Worm (Caenorhabditis elegans) whole organism, L4 larva: Measurements from ENCODE around the gene F19G12.3.
"Not testable (repeated sequence)": the region's sequence is repeated elsewhere in the genome, so short reads cannot be mapped to it uniquely, and the experiment has no call there.

Source experiments
- F26F4.8 ChIP-seq: fragments of 200-800 bp; sonication (Bioruptor generic); conservative IDR thresholded peaks from 2 replicates; pipeline ENCODE4 v1.3.6; 2022; ENCODE audit warnings: missing genetic modification characterization, missing compliant biosample characterization
- F44E2.7 ChIP-seq: fragments of 200-800 bp; sonication (Bioruptor generic); IDR thresholded peaks from 2 replicates; pipeline ENCODE4 v2.1.2; 2022; ENCODE audit warnings: missing genetic modification characterization, missing compliant biosample characterization
- F49E8.2 ChIP-seq: sonication (generic microtip); optimal IDR thresholded peaks from 2 replicates; lab custom pipeline; 2016; ENCODE audit warnings: missing compliant biosample characterization, mild to moderate bottlenecking, missing genetic modification characterization, borderline replicate concordance
- Y5F2A.4 ChIP-seq: fragments of 200-800 bp; sonication (Bioruptor generic); optimal IDR thresholded peaks from 2 replicates; lab custom pipeline; 2018; ENCODE audit warnings: mild to moderate bottlenecking, missing genetic modification characterization, missing compliant biosample characterization
- Y75B8A.6 ChIP-seq: fragments of 200-800 bp; sonication (Bioruptor generic); IDR thresholded peaks from 2 replicates; pipeline ENCODE4 v1.3.6; 2022; ENCODE audit warnings: missing genetic modification reagents, missing genetic modification characterization, missing compliant biosample characterization
- ZK337.2 ChIP-seq: fragments of 200-800 bp; sonication (Bioruptor generic); IDR thresholded peaks from 2 replicates; pipeline ENCODE4 v1.3.6; 2022; ENCODE audit warnings: missing genetic modification reagents, missing genetic modification characterization, missing compliant biosample characterization
- aha-1 ChIP-seq: fragments of 150-350 bp; peaks from one replicate; lab custom pipeline; 2014; ENCODE audit warnings: missing biosample characterization, missing genetic modification characterization
- aly-2 ChIP-seq: sonication (generic microtip); optimal IDR thresholded peaks from 2 replicates; lab custom pipeline; 2018; ENCODE audit warnings: missing biosample characterization, missing genetic modification characterization
- arid-1 ChIP-seq: fragments of 200-800 bp; sonication (Bioruptor generic); conservative IDR thresholded peaks from 2 replicates; pipeline ENCODE4 v1.3.6; 2022; ENCODE audit warnings: missing genetic modification reagents, missing genetic modification characterization, missing compliant biosample characterization
- ceh-32 ChIP-seq: sonication (generic microtip); optimal IDR thresholded peaks from 2 replicates; lab custom pipeline; 2016; ENCODE audit warnings: mild to moderate bottlenecking, missing genetic modification characterization, missing compliant biosample characterization; ENCODE audit not compliant: poor library complexity
- ceh-62 ChIP-seq: sonication (generic microtip); optimal IDR thresholded peaks from 2 replicates; lab custom pipeline; 2017; ENCODE audit warnings: missing biosample characterization, missing genetic modification characterization
- daf-8 ChIP-seq: fragments of 200-800 bp; sonication (Bioruptor generic); IDR thresholded peaks from 2 replicates; pipeline ENCODE4 v1.3.6; 2022; ENCODE audit warnings: missing genetic modification characterization, missing compliant biosample characterization
- dmd-6 ChIP-seq: fragments of 200-800 bp; sonication (Bioruptor generic); IDR thresholded peaks from 2 replicates; pipeline ENCODE4 v1.3.6; 2022; ENCODE audit warnings: missing genetic modification reagents, missing genetic modification characterization, missing compliant biosample characterization
- dmd-8 ChIP-seq: fragments of 200-800 bp; sonication (Bioruptor generic); IDR thresholded peaks from 2 replicates; pipeline ENCODE4 v1.3.6; 2022; ENCODE audit warnings: missing genetic modification characterization, missing compliant biosample characterization
- dpl-1 ChIP-seq: fragments of 150-350 bp; optimal IDR thresholded peaks from 2 replicates; lab custom pipeline; 2014; ENCODE audit warnings: missing biosample characterization, missing genetic modification reagents, missing genetic modification characterization
- egl-27 ChIP-seq: sonication (generic microtip); optimal IDR thresholded peaks from 3 replicates; lab custom pipeline; 2017; ENCODE audit warnings: missing biosample characterization, missing genetic modification reagents, missing genetic modification characterization
- fkh-10 ChIP-seq: fragments of 150-350 bp; optimal IDR thresholded peaks from 2 replicates; lab custom pipeline; 2014; ENCODE audit warnings: missing biosample characterization, missing genetic modification reagents, missing genetic modification characterization
- fos-1 ChIP-seq: fragments of 150-350 bp; optimal IDR thresholded peaks from 2 replicates; lab custom pipeline; 2014; ENCODE audit warnings: missing biosample characterization, missing genetic modification characterization
- hlh-11 ChIP-seq: fragments of 200-800 bp; sonication (Bioruptor generic); optimal IDR thresholded peaks from 2 replicates; lab custom pipeline; 2018; ENCODE audit warnings: mild to moderate bottlenecking, missing genetic modification characterization, missing compliant biosample characterization
- lin-13 ChIP-seq: fragments of 150-350 bp; optimal IDR thresholded peaks from 2 replicates; lab custom pipeline; 2014; ENCODE audit warnings: missing biosample characterization, missing genetic modification reagents, missing genetic modification characterization
- lir-3 ChIP-seq: sonication (generic microtip); optimal IDR thresholded peaks from 2 replicates; lab custom pipeline; 2016; ENCODE audit warnings: mild to moderate bottlenecking, missing genetic modification characterization, missing compliant biosample characterization
- mxl-2 ChIP-seq: fragments of 200-800 bp; sonication (Bioruptor generic); conservative IDR thresholded peaks from 2 replicates; pipeline ENCODE4 v1.3.6; 2022; ENCODE audit warnings: missing genetic modification reagents, missing genetic modification characterization, missing compliant biosample characterization
- nhr-111 ChIP-seq: fragments of 200-800 bp; sonication (Bioruptor generic); optimal IDR thresholded peaks from 2 replicates; lab custom pipeline; 2018; ENCODE audit warnings: mild to moderate bottlenecking, missing genetic modification characterization, missing compliant biosample characterization
- nhr-25 ChIP-seq: sonication (generic microtip); optimal IDR thresholded peaks from 2 replicates; lab custom pipeline; 2017; ENCODE audit warnings: missing genetic modification characterization, mild to moderate bottlenecking, missing compliant biosample characterization, antibody characterized with exemption, moderate library complexity, borderline replicate concordance; ENCODE audit not compliant: insufficient read depth
- nhr-28 ChIP-seq: fragments of 150-350 bp; optimal IDR thresholded peaks from 2 replicates; lab custom pipeline; 2014; ENCODE audit warnings: missing biosample characterization, missing genetic modification characterization
- nhr-41 ChIP-seq: fragments of 200-800 bp; sonication (Bioruptor generic); IDR thresholded peaks from 2 replicates; pipeline ENCODE4 v1.3.6; 2022; ENCODE audit warnings: missing genetic modification reagents, missing genetic modification characterization, missing compliant biosample characterization
- nhr-42 ChIP-seq: fragments of 200-800 bp; sonication (Bioruptor generic); IDR thresholded peaks from 2 replicates; pipeline ENCODE4 v1.3.6; 2022; ENCODE audit warnings: missing genetic modification characterization, missing compliant biosample characterization
- nhr-77 ChIP-seq: fragments of 150-350 bp; optimal IDR thresholded peaks from 2 replicates; lab custom pipeline; 2014; ENCODE audit warnings: missing biosample characterization, missing genetic modification characterization
- php-3 ChIP-seq: fragments of 200-800 bp; sonication (Bioruptor generic); IDR thresholded peaks from 2 replicates; pipeline ENCODE4 v1.3.6; 2022; ENCODE audit warnings: missing genetic modification reagents, missing genetic modification characterization, missing compliant biosample characterization
- pqm-1 ChIP-seq: sonication (generic microtip); optimal IDR thresholded peaks from 2 replicates; lab custom pipeline; 2017; ENCODE audit warnings: missing biosample characterization, missing genetic modification characterization
- rbr-2 ChIP-seq: sonication (generic microtip); optimal IDR thresholded peaks from 2 replicates; lab custom pipeline; 2016; ENCODE audit warnings: missing genotype, missing genetic modification characterization, missing compliant biosample characterization
- set-16 ChIP-seq: fragments of 200-800 bp; sonication (Bioruptor generic); IDR thresholded peaks from 2 replicates; pipeline ENCODE4 v1.3.6; 2022; ENCODE audit warnings: missing genetic modification reagents, missing genetic modification characterization, missing compliant biosample characterization
- skn-1 ChIP-seq: fragments of 150-350 bp; optimal IDR thresholded peaks from 2 replicates; lab custom pipeline; 2014; ENCODE audit warnings: missing biosample characterization, missing genetic modification characterization
- unc-62 ChIP-seq, 3 experiments: fragments of 150-350 bp in 1 of 3; sonication (generic microtip); optimal IDR thresholded peaks in 2 of 3; peaks in 1 of 3; 1 replicate in 1 of 3; 2 replicates in 2 of 3; lab custom pipeline; 2014 to 2017; ENCODE audit warnings: missing biosample characterization in 3 of 3, missing genetic modification characterization in 3 of 3, missing genetic modification reagents in 3 of 3, missing genotype in 1 of 3
- vab-7 ChIP-seq: fragments of 200-800 bp; sonication (Bioruptor generic); IDR thresholded peaks from 2 replicates; pipeline ENCODE4 v1.3.6; 2022; ENCODE audit warnings: missing genetic modification reagents, missing genetic modification characterization, missing compliant biosample characterization
- zip-11 ChIP-seq: fragments of 200-800 bp; sonication (Bioruptor generic); IDR thresholded peaks from 2 replicates; pipeline ENCODE4 v1.3.6; 2022; ENCODE audit warnings: missing genetic modification characterization, missing compliant biosample characterization
- ztf-7 ChIP-seq: fragments of 150-350 bp; optimal IDR thresholded peaks from 2 replicates; lab custom pipeline; 2014; ENCODE audit warnings: missing biosample characterization, missing genetic modification characterization

Gene F19G12.3

ce11 chrX:1401259-1401658, 23.4 kb upstream of the F19G12.3 start, which contains the start of gene ZK402.5:
Gene ZK402.5, minus strand, starts transcription at chrX:1401359.
- TF ChIP-seq pqm-1 (tag; lab: Kevin White, UChicago) (no peak), F44E2.7 (GFP tag; lab: Robert Waterston, UW) (no peak), skn-1 (tag; lab: Kevin White, UChicago) (no peak)

ce11 chrX:1403444-1403843, 21.2 kb upstream of the F19G12.3 start, which contains the start of gene ZK402.2:
Gene ZK402.2, plus strand, starts transcription at chrX:1403744.
- not testable (repeated sequence) for TF ChIP-seq arid-1; set-16; vab-7 (GFP tag; lab: Robert Waterston, UW)
- TF ChIP-seq, all 104 proteins: peak for 0; not testable (repeated sequence) for 104

- not testable (repeated sequence) for TF ChIP-seq ztf-7, lir-3, nhr-25 (tag; lab: Kevin White, UChicago)
Measured at ce11 chrX:1403971-1404370, 20.6 kb upstream of the F19G12.3 start, which contains the start of gene ZK402.1. Gene ZK402.1, plus strand, starts transcription at chrX:1404271.

- TF ChIP-seq dpl-1 (GFP tag; lab: Kevin White, UChicago) = no peak
- TF ChIP-seq aha-1 (tag; lab: Kevin White, UChicago) = peak; percentile 91
Measured at ce11 chrX:1409224-1409623, 15.4 kb upstream of the F19G12.3 start.

- TF ChIP-seq mxl-2 (GFP tag; lab: Robert Waterston, UW) (no peak), Y75B8A.6 (no peak), rbr-2 (tag; lab: Kevin White, UChicago) (no peak), dmd-6 (GFP tag; lab: Robert Waterston, UW) (no peak), hlh-11 (tag; lab: Kevin White, UChicago) (no peak), F49E8.2 (tag; lab: Kevin White, UChicago) (no peak), nhr-77 (no peak), lin-13 (GFP tag; lab: Kevin White, UChicago) (no peak), ceh-62 (tag; lab: Kevin White, UChicago) (no peak), ZK337.2 (GFP tag; lab: Robert Waterston, UW) (no peak), unc-62 (GFP tag; optimal IDR thresholded peaks at IDR 0.05 in 1 of 2; lab: Kevin White, UChicago) (no peak), unc-62 (tag; optimal IDR thresholded peaks at IDR 0.05; lab: Kevin White, UChicago) (no peak), zip-11 (GFP tag; lab: Robert Waterston, UW) (no peak)
- TF ChIP-seq, all 104 proteins: peak for 0
Measured at ce11 chrX:1410552-1410951, 14.1 kb upstream of the F19G12.3 start, which contains the start of gene abu-2. Gene abu-2, minus strand, starts transcription at chrX:1410652.

ce11 chrX:1412844-1413243, 11.8 kb upstream of the F19G12.3 start, which contains the start of gene srh-19:
Gene srh-19, plus strand, starts transcription at chrX:1413144.
- TF ChIP-seq unc-62 (GFP tag; optimal IDR thresholded peaks at IDR 0.05 in 1 of 2; lab: Kevin White, UChicago) (peak in 1 of 2 experiments; percentile 38), unc-62 (tag; optimal IDR thresholded peaks at IDR 0.05; lab: Kevin White, UChicago) (no peak), set-16 (no peak)
- TF ChIP-seq, all 104 proteins: peak for 1

ce11 chrX:1416776-1417354, 7.7 kb upstream of the F19G12.3 start, which contains the start of the genes F19G12.4 and F19G12.8:
Gene F19G12.4, plus strand, starts transcription at chrX:1417304.
Gene F19G12.8, plus strand, starts transcription at chrX:1417320.
- TF ChIP-seq nhr-41 (GFP tag; lab: Robert Waterston, UW) (no peak), aly-2 (tag; lab: Kevin White, UChicago) (no peak), dmd-8 (GFP tag; lab: Robert Waterston, UW) (no peak), pqm-1 (tag; lab: Kevin White, UChicago) (peak; percentile 83), fkh-10 (GFP tag; lab: Kevin White, UChicago) (no peak), Y5F2A.4 (no peak), dmd-6 (GFP tag; lab: Robert Waterston, UW) (no peak), nhr-111 (no peak), fos-1 (tag; lab: Kevin White, UChicago) (no peak), nhr-28 (peak; percentile 48), aha-1 (tag; lab: Kevin White, UChicago) (peak; percentile 88), F26F4.8 (GFP tag; lab: Robert Waterston, UW) (no peak), zip-11 (GFP tag; lab: Robert Waterston, UW) (no peak), egl-27 (no peak), php-3 (GFP tag; lab: Robert Waterston, UW) (no peak), daf-8 (GFP tag; lab: Robert Waterston, UW) (no peak), ceh-32 (no peak), ztf-7 (tag; lab: Kevin White, UChicago) (no peak), nhr-42 (no peak)
